Worm (Caenorhabditis elegans) whole organism, young adult: ENCODE measurements around the gene H20J04.9.
A peak's percentile ranks its signal among the peaks of the same experiment; 100 is the strongest.

Experiments
- F22D6.2 ChIP-seq: sonication (generic microtip); optimal IDR thresholded peaks from 2 replicates; lab custom pipeline; 2016; ENCODE audit warnings: mild to moderate bottlenecking, missing genetic modification characterization, missing compliant biosample characterization
- F33H1.4 ChIP-seq: fragments of 200-800 bp; sonication (Bioruptor generic); IDR thresholded peaks from 2 replicates; pipeline ENCODE4 v1.3.6; 2022; ENCODE audit warnings: missing genetic modification reagents, missing genetic modification characterization, missing compliant biosample characterization
- F55B11.4 ChIP-seq: sonication (generic microtip); optimal IDR thresholded peaks from 2 replicates; lab custom pipeline; 2016; ENCODE audit warnings: missing compliant biosample characterization, missing genetic modification characterization, borderline replicate concordance; ENCODE audit not compliant: insufficient read depth
- T07F8.4 ChIP-seq: sonication (generic microtip); optimal IDR thresholded peaks from 2 replicates; lab custom pipeline; 2016; ENCODE audit warnings: mild to moderate bottlenecking, missing genetic modification characterization, moderate library complexity, missing compliant biosample characterization
- T26A5.8 ChIP-seq: sonication (generic microtip); optimal IDR thresholded peaks from 2 replicates; lab custom pipeline; 2016; ENCODE audit warnings: missing genetic modification characterization, missing compliant biosample characterization
- Y53G8AR.9 ChIP-seq: fragments of 200-800 bp; sonication (Bioruptor generic); conservative IDR thresholded peaks from 2 replicates; pipeline ENCODE4 v1.3.6; 2022; ENCODE audit warnings: missing genetic modification reagents, missing genetic modification characterization, missing compliant biosample characterization
- Y79H2A.3 ChIP-seq: fragments of 200-800 bp; sonication (Bioruptor generic); conservative IDR thresholded peaks from 2 replicates; pipeline ENCODE4 v1.3.6; 2022; ENCODE audit warnings: missing genetic modification reagents, missing genetic modification characterization, missing compliant biosample characterization
- Y95B8A.8 ChIP-seq: fragments of 200-800 bp; sonication (Bioruptor generic); IDR thresholded peaks from 2 replicates; pipeline ENCODE4 v1.3.6; 2022; ENCODE audit warnings: missing genetic modification reagents, missing genetic modification characterization, missing compliant biosample characterization
- akir-1 ChIP-seq: fragments of 200-800 bp; sonication (Bioruptor generic); optimal IDR thresholded peaks from 2 replicates; lab custom pipeline; 2018; ENCODE audit warnings: mild to moderate bottlenecking, missing genetic modification characterization, moderate library complexity, missing compliant biosample characterization
- ama-1 ChIP-seq, 3 experiments: fragments of 150-350 bp in 1 of 3; sonication (generic microtip) in 2 of 3; optimal IDR thresholded peaks; 2 replicates each; lab custom pipeline; 2014 to 2018; ENCODE audit warnings: missing biosample characterization in 2 of 3, missing genetic modification characterization in 2 of 3, missing genetic modification reagents in 2 of 3
- aptf-3 ChIP-seq: fragments of 200-800 bp; sonication (Bioruptor generic); IDR thresholded peaks from 2 replicates; pipeline ENCODE4 v1.3.6; 2022; ENCODE audit warnings: missing genetic modification characterization, missing compliant biosample characterization
- attf-3 ChIP-seq: fragments of 200-800 bp; sonication (Bioruptor generic); conservative IDR thresholded peaks from 2 replicates; pipeline ENCODE4 v1.3.6; 2022; ENCODE audit warnings: missing genetic modification reagents, missing genetic modification characterization, missing compliant biosample characterization
- attf-5 ChIP-seq: fragments of 200-800 bp; sonication (Bioruptor generic); optimal IDR thresholded peaks from 2 replicates; lab custom pipeline; 2018; ENCODE audit warnings: mild to moderate bottlenecking, missing genetic modification characterization, missing compliant biosample characterization
- bed-1 ChIP-seq: fragments of 200-800 bp; sonication (Bioruptor generic); IDR thresholded peaks from 2 replicates; pipeline ENCODE4 v1.3.6; 2022; ENCODE audit warnings: missing genetic modification reagents, missing genetic modification characterization, missing compliant biosample characterization
- ceh-58 ChIP-seq: fragments of 200-800 bp; sonication (Bioruptor generic); IDR thresholded peaks from 2 replicates; pipeline ENCODE4 v1.3.6; 2022; ENCODE audit warnings: missing genetic modification characterization, missing compliant biosample characterization
- ceh-91 ChIP-seq: fragments of 200-800 bp; sonication (Bioruptor generic); IDR thresholded peaks from 2 replicates; pipeline ENCODE4 v1.3.6; 2022; ENCODE audit warnings: missing genetic modification reagents, missing genetic modification characterization, missing compliant biosample characterization
- chd-7 ChIP-seq: sonication (generic microtip); optimal IDR thresholded peaks from 2 replicates; lab custom pipeline; 2016; ENCODE audit warnings: mild to moderate bottlenecking, missing genetic modification characterization, moderate library complexity, missing compliant biosample characterization
- dpff-1 ChIP-seq: sonication (generic microtip); optimal IDR thresholded peaks from 2 replicates; lab custom pipeline; 2017; ENCODE audit warnings: mild to moderate bottlenecking, missing genetic modification characterization, missing compliant biosample characterization
- efl-1 ChIP-seq: fragments of 150-350 bp; optimal IDR thresholded peaks from 2 replicates; lab custom pipeline; 2014; ENCODE audit warnings: missing biosample characterization, missing genetic modification reagents, missing genetic modification characterization
- egl-44 ChIP-seq: fragments of 200-800 bp; sonication (Bioruptor generic); IDR thresholded peaks from 2 replicates; pipeline ENCODE4 v1.3.6; 2022; ENCODE audit warnings: missing genetic modification reagents, missing genetic modification characterization, missing compliant biosample characterization
- ets-4 ChIP-seq: fragments of 200-800 bp; sonication (Bioruptor generic); optimal IDR thresholded peaks from 2 replicates; lab custom pipeline; 2018; ENCODE audit warnings: mild to moderate bottlenecking, missing genetic modification characterization, missing compliant biosample characterization
- hlh-12 ChIP-seq: sonication (generic microtip); optimal IDR thresholded peaks from 2 replicates; lab custom pipeline; 2016; ENCODE audit warnings: missing genetic modification characterization, missing compliant biosample characterization
- hmg-1.2 ChIP-seq: fragments of 200-800 bp; sonication (Bioruptor generic); IDR thresholded peaks from 2 replicates; pipeline ENCODE4 v1.3.6; 2022; ENCODE audit warnings: missing genetic modification reagents, missing genetic modification characterization, missing compliant biosample characterization
- lin-26 ChIP-seq: fragments of 200-800 bp; sonication (Bioruptor generic); IDR thresholded peaks from 2 replicates; pipeline ENCODE4 v1.3.6; 2022; ENCODE audit warnings: missing genetic modification reagents, missing genetic modification characterization, missing compliant biosample characterization
- lin-54 ChIP-seq: fragments of 200-800 bp; sonication (Bioruptor generic); optimal IDR thresholded peaks from 2 replicates; lab custom pipeline; 2018; ENCODE audit warnings: mild to moderate bottlenecking, missing genetic modification characterization, missing compliant biosample characterization
- lsl-1 ChIP-seq: fragments of 200-800 bp; sonication (Bioruptor generic); optimal IDR thresholded peaks from 2 replicates; lab custom pipeline; 2018; ENCODE audit warnings: mild to moderate bottlenecking, missing genetic modification characterization, moderate library complexity, missing compliant biosample characterization
- lsy-27 ChIP-seq: sonication (generic microtip); optimal IDR thresholded peaks from 2 replicates; lab custom pipeline; 2017; ENCODE audit warnings: missing genetic modification characterization, mild to moderate bottlenecking, missing compliant biosample characterization, antibody characterized with exemption, missing genotype, borderline replicate concordance; ENCODE audit not compliant: insufficient read depth
- madf-3 ChIP-seq: fragments of 200-800 bp; sonication (Bioruptor generic); IDR thresholded peaks from 2 replicates; pipeline ENCODE4 v1.3.6; 2022; ENCODE audit warnings: missing genetic modification reagents, missing genetic modification characterization, missing compliant biosample characterization
- madf-6 ChIP-seq: fragments of 200-800 bp; sonication (Bioruptor generic); IDR thresholded peaks from 2 replicates; pipeline ENCODE4 v1.3.6; 2022; ENCODE audit warnings: missing genetic modification reagents, missing genetic modification characterization, missing compliant biosample characterization
- madf-8 ChIP-seq: fragments of 200-800 bp; sonication (Bioruptor generic); conservative IDR thresholded peaks from 2 replicates; pipeline ENCODE4 v1.3.6; 2022; ENCODE audit warnings: missing genetic modification reagents, missing genetic modification characterization, missing compliant biosample characterization
- mel-28 ChIP-seq: sonication (generic microtip); optimal IDR thresholded peaks from 2 replicates; lab custom pipeline; 2016; ENCODE audit warnings: borderline replicate concordance, mild to moderate bottlenecking, missing genetic modification characterization, missing compliant biosample characterization
- nfya-1 ChIP-seq: sonication (generic microtip); optimal IDR thresholded peaks from 2 replicates; lab custom pipeline; 2017; ENCODE audit warnings: antibody characterized with exemption, missing compliant biosample characterization, missing genetic modification characterization, borderline replicate concordance; ENCODE audit not compliant: insufficient read depth
- nhr-179 ChIP-seq: sonication (generic microtip); optimal IDR thresholded peaks from 2 replicates; lab custom pipeline; 2016; ENCODE audit warnings: mild to moderate bottlenecking, missing genetic modification characterization, missing compliant biosample characterization
- nhr-27 ChIP-seq: fragments of 200-800 bp; sonication (Bioruptor generic); optimal IDR thresholded peaks from 2 replicates; lab custom pipeline; 2018; ENCODE audit warnings: mild to moderate bottlenecking, missing genetic modification characterization, moderate library complexity, missing compliant biosample characterization
- repo-1 ChIP-seq: sonication (generic microtip); optimal IDR thresholded peaks from 2 replicates; lab custom pipeline; 2017; ENCODE audit warnings: mild to moderate bottlenecking, missing genetic modification characterization, missing compliant biosample characterization
- sea-2 ChIP-seq: fragments of 200-800 bp; sonication (Bioruptor generic); IDR thresholded peaks from 2 replicates; pipeline ENCODE4 v1.3.6; 2022; ENCODE audit warnings: missing genetic modification characterization, missing compliant biosample characterization
- snpc-3.4 ChIP-seq: sonication (generic microtip); optimal IDR thresholded peaks from 2 replicates; lab custom pipeline; 2017; ENCODE audit warnings: missing genetic modification characterization, mild to moderate bottlenecking, missing compliant biosample characterization, antibody characterized with exemption, moderate library complexity, missing genotype, missing genetic modification reagents
- unc-130 ChIP-seq: sonication (generic microtip); optimal IDR thresholded peaks from 2 replicates; lab custom pipeline; 2016; ENCODE audit warnings: missing genetic modification reagents, missing genetic modification characterization, missing compliant biosample characterization
- unc-62 ChIP-seq: fragments of 150-350 bp; optimal IDR thresholded peaks from 2 replicates; lab custom pipeline; 2014; ENCODE audit warnings: missing biosample characterization, missing genetic modification reagents, missing genetic modification characterization
- xnd-1 ChIP-seq: sonication (generic microtip); optimal IDR thresholded peaks from 2 replicates; lab custom pipeline; 2016; ENCODE audit warnings: missing genotype, missing genetic modification reagents, missing genetic modification characterization, missing compliant biosample characterization
- zfh-2 ChIP-seq: fragments of 200-800 bp; sonication (Bioruptor generic); conservative IDR thresholded peaks from 2 replicates; pipeline ENCODE4 v1.3.6; 2022; ENCODE audit warnings: missing genetic modification reagents, missing genetic modification characterization, missing compliant biosample characterization
- zim-3 ChIP-seq: sonication (generic microtip); optimal IDR thresholded peaks from 2 replicates; lab custom pipeline; 2017; ENCODE audit warnings: mild to moderate bottlenecking, missing genetic modification characterization, moderate library complexity, missing compliant biosample characterization
- ztf-18 ChIP-seq: sonication (generic microtip); optimal IDR thresholded peaks from 2 replicates; lab custom pipeline; 2016; ENCODE audit warnings: missing genotype, mild to moderate bottlenecking, missing genetic modification characterization, missing compliant biosample characterization
- ztf-25 ChIP-seq: fragments of 200-800 bp; sonication (Bioruptor generic); IDR thresholded peaks from 2 replicates; pipeline ENCODE4 v1.3.6; 2022; ENCODE audit warnings: missing genetic modification reagents, missing genetic modification characterization, missing compliant biosample characterization
- ztf-26 ChIP-seq: sonication (generic microtip); optimal IDR thresholded peaks from 2 replicates; lab custom pipeline; 2017; ENCODE audit warnings: missing genetic modification characterization, missing compliant biosample characterization
- ztf-28 ChIP-seq: fragments of 200-800 bp; sonication (Bioruptor generic); IDR thresholded peaks from 2 replicates; pipeline ENCODE4 v1.3.6; 2022; ENCODE audit warnings: missing genetic modification reagents, missing genetic modification characterization, missing compliant biosample characterization

H20J04.9 gene

DNA sequence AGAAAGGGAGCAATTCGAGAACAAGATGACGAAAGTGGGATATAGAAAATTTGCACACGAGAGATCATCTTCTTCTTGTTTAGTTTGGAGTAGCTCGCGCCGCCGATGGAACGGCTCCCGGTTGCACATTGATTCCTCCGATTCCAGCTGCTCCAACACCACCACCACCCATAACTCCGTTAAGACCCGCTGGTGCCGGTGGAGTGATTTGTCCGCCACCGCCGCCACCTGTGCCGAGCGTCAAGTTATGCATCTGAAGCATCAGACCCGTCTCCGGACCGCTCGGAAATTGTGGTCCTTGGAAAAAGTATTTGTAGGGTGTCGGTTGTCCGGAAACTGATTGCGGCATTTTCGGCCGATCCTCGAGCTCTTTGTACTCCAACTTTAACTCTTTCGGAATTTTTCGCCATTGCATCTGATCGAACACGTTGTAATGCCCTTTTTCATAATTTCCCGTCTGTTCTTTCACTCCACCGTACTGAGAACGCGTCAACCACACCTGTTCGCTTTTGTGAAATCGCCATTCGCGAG lies 21.9 kb downstream of the H20J04.9 start:
- TF ChIP-seq attf-3: no peak
- no peak for TF ChIP-seq snpc-3.4 (tag; lab: Kevin White, UChicago)
- TF ChIP-seq sea-2 (GFP tag; lab: Robert Waterston, UW): 0 out of 2 replicates have a peak, but pooled peaks have one; percentile 24
- TF ChIP-seq dpff-1 (tag; lab: Kevin White, UChicago): no peak
- TF ChIP-seq madf-3 (GFP tag; lab: Robert Waterston, UW): 0 out of 2 replicates have a peak, but pooled peaks have one; percentile 68
- TF ChIP-seq bed-1 (GFP tag; lab: Robert Waterston, UW): 0 out of 2 replicates have a peak, but pooled peaks have one; percentile 50
- peak; percentile 81 for TF ChIP-seq zfh-2
- no peak for TF ChIP-seq nhr-179 (tag; lab: Kevin White, UChicago)

- no peak for TF ChIP-seq ztf-26
- TF ChIP-seq madf-6: peak; percentile 88
- TF ChIP-seq zim-3 (tag; lab: Kevin White, UChicago): no peak
- no peak for TF ChIP-seq T26A5.8
- no peak for TF ChIP-seq ama-1 (optimal IDR thresholded peaks at IDR 0.05; lab: Kevin White, UChicago)
- TF ChIP-seq ama-1 (GFP tag; optimal IDR thresholded peaks at IDR 0.05; lab: Kevin White, UChicago): no peak
- TF ChIP-seq unc-130 (GFP tag; lab: Kevin White, UChicago): no peak
- no peak for TF ChIP-seq egl-44
- TF ChIP-seq hmg-1.2: no peak
- TF ChIP-seq unc-62 (GFP tag; lab: Kevin White, UChicago): no peak
- no peak for TF ChIP-seq nfya-1 (tag; lab: Kevin White, UChicago)
- no peak for TF ChIP-seq repo-1 (tag; lab: Kevin White, UChicago)
- TF ChIP-seq Y95B8A.8: no peak
- TF ChIP-seq ztf-18: no peak
- no peak for TF ChIP-seq chd-7 (tag; lab: Kevin White, UChicago)
- TF ChIP-seq mel-28 (tag; lab: Kevin White, UChicago): no peak
- TF ChIP-seq aptf-3 (GFP tag; lab: Robert Waterston, UW): no peak
- no peak for TF ChIP-seq hlh-12 (tag; lab: Kevin White, UChicago)
- TF ChIP-seq akir-1 (GFP tag; lab: Kevin White, UChicago): no peak
- no peak for TF ChIP-seq F55B11.4
- peak; percentile 76 for TF ChIP-seq madf-8 (GFP tag; lab: Robert Waterston, UW)
- TF ChIP-seq ets-4 (GFP tag; lab: Kevin White, UChicago): no peak
- no peak for TF ChIP-seq T07F8.4 (tag; lab: Kevin White, UChicago)
- TF ChIP-seq lsy-27: no peak
- no peak for TF ChIP-seq attf-5 (GFP tag; lab: Kevin White, UChicago)
- TF ChIP-seq ceh-91 (GFP tag; lab: Robert Waterston, UW): peak; percentile 68
- no peak for TF ChIP-seq F22D6.2 (tag; lab: Kevin White, UChicago)
- TF ChIP-seq ztf-28: no peak
- peak; percentile 59 for TF ChIP-seq lsl-1 (GFP tag; lab: Kevin White, UChicago)
- no peak for TF ChIP-seq Y79H2A.3 (GFP tag; lab: Robert Waterston, UW)
- TF ChIP-seq xnd-1 (tag; lab: Kevin White, UChicago): peak; percentile 64
- TF ChIP-seq lin-54 (GFP tag; lab: Kevin White, UChicago): peak; percentile 28
- no peak for TF ChIP-seq nhr-179 (tag; lab: Kevin White, UChicago)
- no peak for TF ChIP-seq ztf-25 (GFP tag; lab: Robert Waterston, UW)
- TF ChIP-seq nhr-27: no peak
- TF ChIP-seq F33H1.4 (GFP tag; lab: Robert Waterston, UW): peak; percentile 54
- TF ChIP-seq attf-3: no peak
- TF ChIP-seq lin-26 (GFP tag; lab: Robert Waterston, UW): no peak
- no peak for TF ChIP-seq madf-3 (GFP tag; lab: Robert Waterston, UW)
- TF ChIP-seq Y53G8AR.9 (GFP tag; lab: Robert Waterston, UW): no peak
- TF ChIP-seq efl-1 (GFP tag; lab: Kevin White, UChicago): peak; percentile 72
- TF ChIP-seq ceh-58 (GFP tag; lab: Robert Waterston, UW): no peak
Observed at ce11 chrII:4374885-4375284, 23.9 kb downstream of the H20J04.9 start.
